Worm (Caenorhabditis elegans): Measurements from ENCODE around the gene pho-12.

The pho-12 gene

ce11 chrII:5055129-5055666, 5.4 kb downstream of the pho-12 start, which contains the start of the genes ify-1 and rpl-22:
TSS of gene ify-1 (minus strand) at chrII:5055179.
TSS of gene rpl-22 (plus strand) at chrII:5055616.
- no peak for TF ChIP-seq hlh-4 (tag; optimal IDR thresholded peaks at IDR 0.05)
- TF ChIP-seq pax-3 (tag; optimal IDR thresholded peaks at IDR 0.05): peak; percentile 81
- peak; percentile 89 to 97 (median 94) for TF ChIP-seq ceh-82 (tag; optimal IDR thresholded peaks at IDR 0.05)
- peak; percentile 77 for TF ChIP-seq nhr-237 (tag; optimal IDR thresholded peaks at IDR 0.05)
- TF ChIP-seq unc-86 (tag; optimal IDR thresholded peaks at IDR 0.05): peak; percentile 88
- no peak for TF ChIP-seq nhr-12 (tag; optimal IDR thresholded peaks at IDR 0.05)
- no peak for TF ChIP-seq nhr-84 (tag; optimal IDR thresholded peaks at IDR 0.05)
- no peak for TF ChIP-seq ets-5 (GFP tag; IDR thresholded peaks at IDR 0.05)
- TF ChIP-seq ztf-4 (tag; optimal IDR thresholded peaks at IDR 0.05): peak; percentile 88
- peak; percentile 80 for TF ChIP-seq C04F5.9 (tag; optimal IDR thresholded peaks at IDR 0.05)
- peak; percentile 93 for TF ChIP-seq lin-13 (GFP tag; optimal IDR thresholded peaks at IDR 0.05)
- TF ChIP-seq aly-2 (tag; optimal IDR thresholded peaks at IDR 0.05): peak; percentile 69
- peak; percentile 93 to 94 (median 94) for TF ChIP-seq dpl-1 (GFP tag; optimal IDR thresholded peaks at IDR 0.05)
- no peak for TF ChIP-seq Y116A8C.19 (tag; optimal IDR thresholded peaks at IDR 0.05; ENCODE audit: borderline replicate concordance)
- TF ChIP-seq ceh-63 (GFP tag; optimal IDR thresholded peaks at IDR 0.05): no peak
- peak; percentile 72 for TF ChIP-seq nhr-11 (tag; optimal IDR thresholded peaks at IDR 0.05)
- peak; percentile 92 for TF ChIP-seq nhr-90 (tag; optimal IDR thresholded peaks at IDR 0.05; ENCODE audit: poor library complexity)
- peak; percentile 95 for TF ChIP-seq nhr-77 (tag; optimal IDR thresholded peaks at IDR 0.05)
- no peak for TF ChIP-seq unc-62 (GFP tag; optimal IDR thresholded peaks at IDR 0.05)
- no peak for TF ChIP-seq sptf-1 (tag; optimal IDR thresholded peaks at IDR 0.05)
- peak; percentile 51 for TF ChIP-seq sup-37 (GFP tag; optimal IDR thresholded peaks at IDR 0.05)
- TF ChIP-seq elt-3 (tag; optimal IDR thresholded peaks at IDR 0.05): peak; percentile 5 to 98 (median 78)
- peak; percentile 87 for TF ChIP-seq blmp-1 (tag; optimal IDR thresholded peaks at IDR 0.05)
- peak; percentile 75 for TF ChIP-seq F16B12.6 (tag; optimal IDR thresholded peaks at IDR 0.05)
- TF ChIP-seq swsn-7 (tag; optimal IDR thresholded peaks at IDR 0.05): peak; percentile 93
- TF ChIP-seq unc-130 (tag; optimal IDR thresholded peaks at IDR 0.05): peak; percentile 99
- TF ChIP-seq zip-4 (GFP tag; optimal IDR thresholded peaks at IDR 0.05): peak; percentile 78
- TF ChIP-seq nhr-19 (GFP tag; conservative IDR thresholded peaks at IDR 0.05): peak; percentile 93
- TF ChIP-seq C16A3.4 (tag; optimal IDR thresholded peaks at IDR 0.05): peak; percentile 98
- TF ChIP-seq mab-9 (GFP tag; IDR thresholded peaks at IDR 0.05): peak; percentile 53; the same call in 1 of the 2 replicates
- peak; percentile 81 for TF ChIP-seq lir-3 (tag; optimal IDR thresholded peaks at IDR 0.05; ENCODE audit: poor library complexity)
- TF ChIP-seq lin-39 (tag; optimal IDR thresholded peaks at IDR 0.05): peak; percentile 82
- TF ChIP-seq pqm-1 (tag; optimal IDR thresholded peaks at IDR 0.05): no peak
- TF ChIP-seq snu-23 (GFP tag; optimal IDR thresholded peaks at IDR 0.05): peak; percentile 98
- TF ChIP-seq snpc-4 (tag; optimal IDR thresholded peaks at IDR 0.05): peak; percentile 93
- peak; percentile 94 for TF ChIP-seq nhr-47 (tag; optimal IDR thresholded peaks at IDR 0.05)
- peak; percentile 97 for TF ChIP-seq lin-15B (tag; optimal IDR thresholded peaks at IDR 0.05)
- peak; percentile 92 for TF ChIP-seq tbx-2 (tag; optimal IDR thresholded peaks at IDR 0.05)
- no peak for TF ChIP-seq ces-1 (GFP tag; optimal IDR thresholded peaks at IDR 0.05)
- TF ChIP-seq egl-27 (tag; optimal IDR thresholded peaks at IDR 0.05): peak in 1 of 2 experiments; percentile 36
- TF ChIP-seq pag-3 (tag; optimal IDR thresholded peaks at IDR 0.05; ENCODE audit: borderline replicate concordance, insufficient read depth): no peak
- peak; percentile 17 for TF ChIP-seq zag-1 (tag; optimal IDR thresholded peaks at IDR 0.05)
- peak; percentile 82 for TF ChIP-seq ceh-88 (GFP tag; IDR thresholded peaks at IDR 0.05)
- TF ChIP-seq lsy-2 (tag; optimal IDR thresholded peaks at IDR 0.05): peak; percentile 99 to 100
- no peak for TF ChIP-seq C34B4.2 (tag; optimal IDR thresholded peaks at IDR 0.05)
- TF ChIP-seq aha-1 (tag; optimal IDR thresholded peaks at IDR 0.05): peak; percentile 36
- TF ChIP-seq nhr-85 (tag): peak; percentile 96
- peak; percentile 48 for TF ChIP-seq sox-4 (tag; optimal IDR thresholded peaks at IDR 0.05)
- TF ChIP-seq dsc-1 (tag; optimal IDR thresholded peaks at IDR 0.05): peak; percentile 89
- no peak for TF ChIP-seq alr-1 (tag; optimal IDR thresholded peaks at IDR 0.05; ENCODE audit: borderline replicate concordance)
- TF ChIP-seq hlh-17 (GFP tag; optimal IDR thresholded peaks at IDR 0.05; ENCODE audit: borderline replicate concordance): no peak
- peak; percentile 86 for TF ChIP-seq fos-1 (tag; optimal IDR thresholded peaks at IDR 0.05)

Data from whole organism, L1 larva.